Fruit fly (Drosophila melanogaster): ENCODE data around the gene CG14384.

DNA sequence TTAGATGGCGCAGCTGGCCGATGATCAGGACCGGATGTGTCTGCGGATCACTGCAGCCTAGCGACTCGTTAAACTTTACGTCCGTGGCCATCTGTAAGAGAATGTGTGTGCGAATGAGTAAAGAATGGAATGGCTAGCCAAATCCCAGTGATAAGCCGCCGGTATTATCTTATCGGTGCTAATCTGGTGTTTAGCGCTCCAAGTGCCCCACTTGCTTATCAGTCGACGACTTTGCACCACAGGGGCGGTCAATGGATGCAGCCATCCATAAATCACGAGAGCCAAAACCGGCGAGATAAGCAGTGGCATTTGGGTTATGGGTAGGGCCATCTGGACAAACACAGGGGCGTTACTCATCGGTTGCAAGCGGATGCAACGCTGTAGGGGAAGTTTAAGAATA, 7.3 kb downstream of the CG14384 start:
- TF ChIP-seq OdsH (GFP tag; optimal IDR thresholded peaks at IDR 0.05) (no peak), Sox15 (GFP tag; optimal IDR thresholded peaks at IDR 0.05) (no peak), Gug (GFP tag; IDR thresholded peaks at IDR 0.05) (no peak), salr (GFP tag; optimal IDR thresholded peaks at IDR 0.05) (no peak), fkh (GFP tag; optimal IDR thresholded peaks at IDR 0.05) (no peak), Hr4 (GFP tag; optimal IDR thresholded peaks at IDR 0.05) (no peak), fd85E (GFP tag; optimal IDR thresholded peaks at IDR 0.05) (no peak), CG10669 (GFP tag; optimal IDR thresholded peaks at IDR 0.05) (no peak), Ets21C (GFP tag; optimal IDR thresholded peaks at IDR 0.05) (no peak), CG6163 (GFP tag; IDR thresholded peaks at IDR 0.05) (no peak), Eip75B (GFP tag; optimal IDR thresholded peaks at IDR 0.05) (no peak), dac (GFP tag; optimal IDR thresholded peaks at IDR 0.05) (no peak), CG34406 (GFP tag; optimal IDR thresholded peaks at IDR 0.05) (no peak), Lpt (GFP tag; optimal IDR thresholded peaks at IDR 0.05) (no peak)
